Fruit fly (Drosophila melanogaster) whole organism, embryonic: ENCODE data around the gene CG17364.

ENCODE experiments used
- ATbp ChIP-seq: fragments of 200-800 bp; sonication (Bioruptor generic); optimal IDR thresholded peaks from 2 replicates; lab custom pipeline; 2017; ENCODE audit warnings: missing biosample characterization, mild to moderate bottlenecking, missing genetic modification characterization, missing genetic modification reagents
- Atf-2 ChIP-seq: fragments of 200-800 bp; sonication (Bioruptor generic); optimal IDR thresholded peaks from 2 replicates; lab custom pipeline; 2016; ENCODE audit warnings: missing biosample characterization, missing genetic modification characterization
- Blimp-1 ChIP-seq: fragments of 200-800 bp; sonication (Bioruptor generic); optimal IDR thresholded peaks from 3 replicates; lab custom pipeline; 2018; ENCODE audit warnings: missing biosample characterization, missing genetic modification characterization, mild to moderate bottlenecking, moderate library complexity, missing genetic modification reagents
- C15 ChIP-seq: fragments of 200-800 bp; sonication (Bioruptor generic); IDR thresholded peaks from 3 replicates; pipeline ENCODE4 v1.3.6; 2022; ENCODE audit warnings: missing biosample characterization, missing genetic modification characterization
- CG10274 ChIP-seq: fragments of 200-800 bp; sonication (Bioruptor generic); optimal IDR thresholded peaks from 3 replicates; lab custom pipeline; 2017; ENCODE audit warnings: missing biosample characterization, mild to moderate bottlenecking, missing genetic modification characterization
- CG10431 ChIP-seq: fragments of 200-800 bp; sonication (Bioruptor generic); optimal IDR thresholded peaks from 3 replicates; lab custom pipeline; 2018; ENCODE audit warnings: missing biosample characterization, mild to moderate bottlenecking, missing genetic modification characterization
- CG12236 ChIP-seq: fragments of 200-800 bp; sonication (Bioruptor generic); optimal IDR thresholded peaks from 2 replicates; lab custom pipeline; 2016; ENCODE audit warnings: missing biosample characterization, missing genetic modification characterization
- CG14441 ChIP-seq: fragments of 200-800 bp; sonication (Bioruptor generic); IDR thresholded peaks from 2 replicates; pipeline ENCODE4 v1.3.6; 2022; ENCODE audit warnings: missing biosample characterization, missing genetic modification characterization
- CG15514 ChIP-seq: fragments of 200-800 bp; sonication (Bioruptor generic); optimal IDR thresholded peaks from 3 replicates; lab custom pipeline; 2017; ENCODE audit warnings: missing biosample characterization, missing genetic modification characterization, mild to moderate bottlenecking, moderate library complexity, missing genetic modification reagents
- CG1602 ChIP-seq: fragments of 200-800 bp; sonication (Bioruptor generic); optimal IDR thresholded peaks from 3 replicates; lab custom pipeline; 2016; ENCODE audit warnings: missing biosample characterization, missing genetic modification characterization
- CG17802 ChIP-seq: fragments of 200-800 bp; sonication (Bioruptor generic); optimal IDR thresholded peaks from 2 replicates; lab custom pipeline; 2018; ENCODE audit warnings: missing biosample characterization, mild to moderate bottlenecking, missing genetic modification characterization, moderate library complexity
- CG2129 ChIP-seq: fragments of 200-800 bp; sonication (Bioruptor generic); IDR thresholded peaks from 2 replicates; pipeline ENCODE4 v1.3.6; 2022; ENCODE audit warnings: missing biosample characterization, missing genetic modification characterization; ENCODE audit not compliant: partially characterized antibody
- CG34224 ChIP-seq: fragments of 200-800 bp; sonication (Bioruptor generic); IDR thresholded peaks from 3 replicates; pipeline ENCODE4 v1.3.6; 2022; ENCODE audit warnings: missing biosample characterization, missing genetic modification characterization; ENCODE audit not compliant: partially characterized antibody
- CG6854 ChIP-seq: fragments of 200-800 bp; sonication (Bioruptor generic); optimal IDR thresholded peaks from 3 replicates; lab custom pipeline; 2017; ENCODE audit warnings: missing biosample characterization, mild to moderate bottlenecking, missing genetic modification characterization
- CG7928 ChIP-seq: fragments of 200-800 bp; sonication (Bioruptor generic); optimal IDR thresholded peaks from 2 replicates; lab custom pipeline; 2017; ENCODE audit warnings: missing biosample characterization, mild to moderate bottlenecking, missing genetic modification characterization
- CG8089 ChIP-seq: fragments of 200-800 bp; sonication (Bioruptor generic); optimal IDR thresholded peaks from 3 replicates; lab custom pipeline; 2016; ENCODE audit warnings: missing biosample characterization, missing genetic modification characterization
- CG8290 ChIP-seq, 3 experiments: fragments of 200-800 bp; sonication (Bioruptor generic); optimal IDR thresholded peaks; 2 replicates each; lab custom pipeline; 2016 to 2019; ENCODE audit warnings: missing biosample characterization in 3 of 3, missing genetic modification characterization in 3 of 3, mild to moderate bottlenecking in 2 of 3, moderate library complexity in 1 of 3
- CG9437 ChIP-seq: fragments of 200-800 bp; sonication (Bioruptor generic); optimal IDR thresholded peaks from 2 replicates; lab custom pipeline; 2018; ENCODE audit warnings: missing biosample characterization, mild to moderate bottlenecking, missing genetic modification characterization
- D ChIP-seq, 2 experiments: fragments of 200-800 bp in 1 of 2; fragments of >200 bp in 1 of 2; sonication (Bioruptor generic) in 1 of 2; optimal IDR thresholded peaks; 2 replicates in 1 of 2; 3 replicates in 1 of 2; lab custom pipeline; 2017; ENCODE audit warnings: mild to moderate bottlenecking in 1 of 2, missing biosample characterization in 1 of 2, missing genetic modification characterization in 1 of 2, missing genetic modification reagents in 1 of 2
- Dek ChIP-seq: fragments of 200-800 bp; sonication (Bioruptor generic); optimal IDR thresholded peaks from 3 replicates; lab custom pipeline; 2019; ENCODE audit warnings: missing biosample characterization, mild to moderate bottlenecking, missing genetic modification characterization, moderate library complexity
- Dfd ChIP-seq, 2 experiments: fragments of >200 bp; optimal IDR thresholded peaks; 2 replicates each; lab custom pipeline; 2017; ENCODE audit warnings: missing biosample characterization in 2 of 2, missing genetic modification characterization in 2 of 2
- Doc2 ChIP-seq: fragments of 200-800 bp; sonication (Bioruptor generic); IDR thresholded peaks from 2 replicates; pipeline ENCODE4 v1.3.6; 2022; ENCODE audit warnings: missing biosample characterization, missing genetic modification characterization
- Doc3 ChIP-seq: fragments of 200-800 bp; sonication (Bioruptor generic); IDR thresholded peaks from 3 replicates; pipeline ENCODE4 v1.3.6; 2022; ENCODE audit warnings: missing biosample characterization, missing genetic modification characterization; ENCODE audit not compliant: partially characterized antibody
- Dp ChIP-seq: fragments of 200-800 bp; sonication (Bioruptor generic); optimal IDR thresholded peaks from 2 replicates; lab custom pipeline; 2018; ENCODE audit warnings: missing biosample characterization, mild to moderate bottlenecking, missing genetic modification characterization, moderate library complexity
- Drgx ChIP-seq: fragments of 200-800 bp; sonication (Bioruptor generic); IDR thresholded peaks from 2 replicates; pipeline ENCODE4 v1.3.6; 2022; ENCODE audit warnings: missing biosample characterization, missing genetic modification characterization
- Hr3 ChIP-seq: fragments of 200-800 bp; sonication (Bioruptor generic); optimal IDR thresholded peaks from 3 replicates; lab custom pipeline; 2016; ENCODE audit warnings: missing biosample characterization, missing genetic modification characterization
- Hr39 ChIP-seq: fragments of >200 bp; optimal IDR thresholded peaks from 2 replicates; lab custom pipeline; 2017
- MESR4 ChIP-seq: fragments of 200-800 bp; sonication (Bioruptor generic); optimal IDR thresholded peaks from 2 replicates; lab custom pipeline; 2018; ENCODE audit warnings: missing biosample characterization, mild to moderate bottlenecking, missing genetic modification characterization, moderate library complexity
- Max ChIP-seq: fragments of 200-800 bp; sonication (Bioruptor generic); optimal IDR thresholded peaks from 2 replicates; lab custom pipeline; 2016; ENCODE audit warnings: missing biosample characterization, mild to moderate bottlenecking, missing genetic modification characterization
- Nf-YC ChIP-seq: fragments of 200-800 bp; optimal IDR thresholded peaks from 3 replicates; lab custom pipeline; 2019; ENCODE audit warnings: missing biosample characterization, mild to moderate bottlenecking, missing genetic modification characterization, moderate library complexity
- TFAM ChIP-seq: fragments of 200-800 bp; sonication (Bioruptor generic); optimal IDR thresholded peaks from 2 replicates; lab custom pipeline; 2017; ENCODE audit warnings: missing biosample characterization, missing genetic modification characterization, inconsistent platforms
- Trl ChIP-seq, 3 experiments: fragments of >200 bp in 2 of 3; fragments of 200-800 bp in 1 of 3; sonication (Bioruptor generic) in 1 of 3; optimal IDR thresholded peaks; 2 replicates in 1 of 3; 3 replicates in 2 of 3; lab custom pipeline; 2016 to 2017; ENCODE audit warnings: missing biosample characterization in 1 of 3, missing genetic modification characterization in 1 of 3
- Xrp1 ChIP-seq: fragments of 200-800 bp; sonication (Bioruptor generic); IDR thresholded peaks from 2 replicates; pipeline ENCODE4 v1.3.6; 2022; ENCODE audit warnings: missing biosample characterization, missing genetic modification characterization
- aop ChIP-seq: fragments of 200-800 bp; sonication (Bioruptor generic); IDR thresholded peaks from 2 replicates; pipeline ENCODE4 v1.3.6; 2022; ENCODE audit warnings: missing biosample characterization, missing genetic modification characterization
- ase ChIP-seq: fragments of 200-800 bp; sonication (Bioruptor generic); IDR thresholded peaks from 3 replicates; pipeline ENCODE4 v1.3.6; 2022; ENCODE audit warnings: missing biosample characterization, missing genetic modification characterization
- bbx ChIP-seq: fragments of 200-800 bp; sonication (Bioruptor generic); IDR thresholded peaks from 2 replicates; pipeline ENCODE4 v1.3.6; 2022; ENCODE audit warnings: missing biosample characterization, missing genetic modification characterization; ENCODE audit not compliant: partially characterized antibody
- caup ChIP-seq: fragments of 200-800 bp; sonication (Bioruptor generic); optimal IDR thresholded peaks from 3 replicates; lab custom pipeline; 2017; ENCODE audit warnings: missing biosample characterization, mild to moderate bottlenecking, missing genetic modification characterization, moderate library complexity; ENCODE audit not compliant: severe bottlenecking
- chm ChIP-seq: fragments of 200-800 bp; sonication (Bioruptor generic); IDR thresholded peaks from 2 replicates; pipeline ENCODE4 v1.3.6; 2022; ENCODE audit warnings: missing biosample characterization, missing genetic modification characterization
- crol ChIP-seq: fragments of 200-800 bp; sonication (Bioruptor generic); IDR thresholded peaks from 2 replicates; pipeline ENCODE4 v1.3.6; 2022; ENCODE audit warnings: missing biosample characterization, missing genetic modification characterization
- dm ChIP-seq: fragments of 200-800 bp; sonication (Bioruptor generic); optimal IDR thresholded peaks from 3 replicates; lab custom pipeline; 2016; ENCODE audit warnings: missing biosample characterization, missing genetic modification characterization
- gcm2 ChIP-seq: fragments of 200-800 bp; sonication (Bioruptor generic); optimal IDR thresholded peaks from 2 replicates; lab custom pipeline; 2016; ENCODE audit warnings: missing biosample characterization, missing genetic modification characterization
- lbe ChIP-seq: fragments of 200-800 bp; sonication (Bioruptor generic); optimal IDR thresholded peaks from 2 replicates; lab custom pipeline; 2016; ENCODE audit warnings: missing biosample characterization, mild to moderate bottlenecking, missing genetic modification characterization
- lilli ChIP-seq: fragments of 200-800 bp; sonication (Bioruptor generic); optimal IDR thresholded peaks from 3 replicates; lab custom pipeline; 2016; ENCODE audit warnings: missing biosample characterization, missing genetic modification characterization
- odd ChIP-seq: fragments of 200-800 bp; sonication (Bioruptor generic); optimal IDR thresholded peaks from 2 replicates; lab custom pipeline; 2017; ENCODE audit warnings: missing biosample characterization, mild to moderate bottlenecking, missing genetic modification characterization
- pita ChIP-seq: fragments of 200-800 bp; sonication (Bioruptor generic); optimal IDR thresholded peaks from 2 replicates; lab custom pipeline; 2017; ENCODE audit warnings: missing biosample characterization, mild to moderate bottlenecking, missing genetic modification characterization
- sc ChIP-seq, 3 experiments: fragments of >200 bp in 2 of 3; fragments of 200-800 bp in 1 of 3; sonication (Bioruptor generic) in 1 of 3; optimal IDR thresholded peaks; 2 replicates in 2 of 3; 3 replicates in 1 of 3; lab custom pipeline; 2017; ENCODE audit warnings: mild to moderate bottlenecking in 1 of 3, missing biosample characterization in 1 of 3, missing genetic modification characterization in 1 of 3, missing genetic modification reagents in 1 of 3
- ttk ChIP-seq: fragments of 200-800 bp; sonication (Bioruptor generic); IDR thresholded peaks from 2 replicates; pipeline ENCODE4 v2.1.2; 2022; ENCODE audit warnings: missing biosample characterization, missing genetic modification characterization
- zfh2 ChIP-seq: fragments of 200-800 bp; sonication (Bioruptor generic); optimal IDR thresholded peaks from 2 replicates; lab custom pipeline; 2016; ENCODE audit warnings: missing biosample characterization, missing genetic modification characterization

CG17364 gene

dm6 chr3L:14002524-14003135 lies 9.4 kb upstream of the CG17364 start (continued):
- TF ChIP-seq CG9437 = peak; percentile 24
- TF ChIP-seq zfh2 (GFP tag; lab: Kevin White, UChicago) = peak; percentile 14
- no peak for TF ChIP-seq Xrp1
- no peak for TF ChIP-seq pita (GFP tag; lab: Kevin White, UChicago)
- TF ChIP-seq aop = no peak
- TF ChIP-seq TFAM = no peak
- TF ChIP-seq Doc2 (GFP tag; lab: Robert Waterston, UW) = no peak
- TF ChIP-seq CG10431 (GFP tag; lab: Kevin White, UChicago) = no peak
- TF ChIP-seq CG17802 (tag; lab: Kevin White, UChicago) = no peak
- TF ChIP-seq bbx (GFP tag; lab: Robert Waterston, UW) = 0 out of 2 replicates have a peak, but pooled peaks have one; percentile 26
- no peak for TF ChIP-seq Trl (optimal IDR thresholded peaks at IDR 0.05; lab: Kevin White, UChicago)
- TF ChIP-seq Trl (GFP tag; optimal IDR thresholded peaks at IDR 0.05; lab: Kevin White, UChicago) = no peak
- TF ChIP-seq CG34224 (GFP tag; lab: Robert Waterston, UW) = no peak
- no peak for TF ChIP-seq CG12236 (GFP tag; lab: Kevin White, UChicago)
- no peak for TF ChIP-seq CG10274 (GFP tag; lab: Kevin White, UChicago)
- no peak for TF ChIP-seq D (optimal IDR thresholded peaks at IDR 0.05; lab: Kevin White, UChicago)
- TF ChIP-seq D (GFP tag; optimal IDR thresholded peaks at IDR 0.05; lab: Kevin White, UChicago) = no peak
- TF ChIP-seq MESR4 = peak; percentile 18
- no peak for TF ChIP-seq Blimp-1 (GFP tag; lab: Kevin White, UChicago)
- TF ChIP-seq Max = no peak
- no peak for TF ChIP-seq Atf-2 (GFP tag; lab: Kevin White, UChicago)
- TF ChIP-seq CG14441 (GFP tag; lab: Robert Waterston, UW) = no peak
- no peak for TF ChIP-seq CG1602
- TF ChIP-seq lilli (GFP tag; lab: Kevin White, UChicago) = no peak
- no peak for TF ChIP-seq sc (optimal IDR thresholded peaks at IDR 0.05; lab: Kevin White, UChicago)
- TF ChIP-seq sc (GFP tag; optimal IDR thresholded peaks at IDR 0.05; lab: Kevin White, UChicago) = no peak
- peak; percentile 12 for TF ChIP-seq Dek (tag; lab: Kevin White, UChicago)
- no peak for TF ChIP-seq gcm2
- TF ChIP-seq dm (GFP tag; lab: Kevin White, UChicago) = peak; percentile 50
- no peak for TF ChIP-seq CG2129 (GFP tag; lab: Robert Waterston, UW)
- TF ChIP-seq Hr39 (lab: Kevin White, UChicago) = no peak
- TF ChIP-seq Dfd (GFP tag; optimal IDR thresholded peaks at IDR 0.05; lab: Kevin White, UChicago) = no peak
- TF ChIP-seq C15 (GFP tag; lab: Robert Waterston, UW) = no peak
- no peak for TF ChIP-seq ase
- no peak for TF ChIP-seq crol (GFP tag; lab: Robert Waterston, UW)
- no peak for TF ChIP-seq caup
- TF ChIP-seq lbe (GFP tag; lab: Kevin White, UChicago) = no peak
- no peak for TF ChIP-seq chm (GFP tag; lab: Robert Waterston, UW)
- no peak for TF ChIP-seq CG8089
- no peak for TF ChIP-seq CG6854 (GFP tag; lab: Kevin White, UChicago)
- TF ChIP-seq Drgx (GFP tag; lab: Robert Waterston, UW) = 0 out of 2 replicates have a peak, but pooled peaks have one; percentile 6
- peak; percentile 54 for TF ChIP-seq CG15514 (GFP tag; lab: Kevin White, UChicago)
- TF ChIP-seq Doc3 = no peak
- no peak for TF ChIP-seq ttk
- no peak for TF ChIP-seq CG7928 (GFP tag; lab: Kevin White, UChicago)
- TF ChIP-seq odd (GFP tag; lab: Kevin White, UChicago) = no peak
- no peak for TF ChIP-seq Hr3 (GFP tag; lab: Kevin White, UChicago)
- no peak for TF ChIP-seq CG8290 (GFP tag; optimal IDR thresholded peaks at IDR 0.05; lab: Kevin White, UChicago)
- TF ChIP-seq CG8290 (tag; optimal IDR thresholded peaks at IDR 0.05; lab: Kevin White, UChicago) = peak in 1 of 2 experiments; percentile 75
- TF ChIP-seq ATbp (GFP tag; lab: Kevin White, UChicago) = no peak
- TF ChIP-seq Dp (GFP tag; lab: Kevin White, UChicago) = no peak
- TF ChIP-seq Nf-YC (tag; lab: Kevin White, UChicago) = peak; percentile 30
